Worm (Caenorhabditis elegans) whole organism, L1 larva: Measurements from ENCODE around the gene F26A1.7.

ENCODE experiments used
- egl-27 ChIP-seq, 2 experiments: fragments of 150-350 bp in 1 of 2; sonication (generic microtip); optimal IDR thresholded peaks; 3 replicates each; lab custom pipeline; 2017 to 2018; ENCODE audit warnings: missing biosample characterization in 2 of 2, missing genetic modification characterization in 2 of 2, missing genetic modification reagents in 2 of 2
- lin-15B ChIP-seq: fragments of 150-350 bp; sonication (generic microtip); optimal IDR thresholded peaks from 3 replicates; lab custom pipeline; 2014; ENCODE audit warnings: missing biosample characterization, missing genetic modification characterization
- nhr-76 ChIP-seq: sonication (generic microtip); optimal IDR thresholded peaks from 2 replicates; lab custom pipeline; 2017; ENCODE audit warnings: missing biosample characterization, missing genetic modification characterization
- unc-62 ChIP-seq: fragments of 150-350 bp; optimal IDR thresholded peaks from 2 replicates; lab custom pipeline; 2014; ENCODE audit warnings: missing biosample characterization, missing genetic modification reagents, missing genetic modification characterization

DNA sequence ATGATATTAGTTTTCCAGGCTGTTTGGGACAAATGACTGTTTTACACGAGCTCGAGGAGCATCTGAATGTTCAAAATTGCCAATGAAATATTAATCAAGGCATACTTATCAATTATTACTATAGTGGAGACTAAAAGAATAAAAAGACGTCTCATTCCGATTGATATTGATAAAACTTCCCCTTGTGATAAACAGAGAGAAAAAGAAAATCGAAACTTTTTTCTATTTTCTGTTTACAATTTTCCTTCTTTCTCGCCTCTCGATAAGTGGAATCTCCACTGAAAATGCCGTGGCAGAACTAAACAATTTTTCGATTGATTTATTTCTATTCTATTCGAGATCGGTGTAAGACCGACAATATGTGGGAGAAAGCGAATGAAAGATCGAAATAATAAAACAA lies 39.9 kb downstream of the F26A1.7 start, which contains the start of gene B0393.9:
- TF ChIP-seq unc-62 (GFP tag; lab: Kevin White, UChicago) (no peak), nhr-76 (tag; lab: Kevin White, UChicago) (no peak), egl-27 (tag; optimal IDR thresholded peaks at IDR 0.05; lab: Kevin White, UChicago) (no peak), lin-15B (tag; lab: Kevin White, UChicago) (no peak)
